Fruit fly (Drosophila melanogaster): ENCODE measurements around the gene CG3655.

DNA sequence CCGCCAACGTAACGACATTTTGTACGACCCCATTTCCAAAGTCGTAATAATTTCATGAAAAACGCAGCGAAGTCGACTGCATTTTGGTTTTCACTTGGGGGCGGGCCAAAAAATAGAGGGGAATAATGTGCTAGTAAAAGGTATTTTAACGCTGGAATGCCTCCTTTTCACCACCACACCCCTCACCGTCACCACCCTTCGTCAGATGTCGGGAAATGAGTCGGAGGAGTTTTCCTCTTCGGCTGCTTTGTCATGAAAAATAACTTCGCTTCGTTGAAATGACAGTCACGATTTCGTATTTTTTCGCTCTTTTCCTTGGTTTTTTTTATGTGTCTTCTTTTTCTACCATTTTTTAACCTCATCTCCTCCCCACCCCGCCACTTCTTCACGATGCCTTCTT, 30.9 kb downstream of the CG3655 start:
- TF ChIP-seq CG8478 (optimal IDR thresholded peaks at IDR 0.05) (no peak), usp (GFP tag; optimal IDR thresholded peaks at IDR 0.05) (no peak), pan (optimal IDR thresholded peaks at IDR 0.05) (no peak), Dll (optimal IDR thresholded peaks at IDR 0.05) (no peak), psq (optimal IDR thresholded peaks at IDR 0.05) (no peak), EcR (GFP tag; optimal IDR thresholded peaks at IDR 0.05) (no peak)

Measured in whole organism.